Worm (Caenorhabditis elegans): ENCODE measurements around the gene cthd-1.

ce11 chrV:9712418-9713173 is 34.5 kb downstream of the cthd-1 start:
- TF ChIP-seq nhr-11 (tag; optimal IDR thresholded peaks at IDR 0.05) (no peak), unc-62 (GFP tag; optimal IDR thresholded peaks at IDR 0.05 in 1 of 2) (peak in 1 of 2 experiments; percentile 93), unc-62 (tag; optimal IDR thresholded peaks at IDR 0.05) (no peak), ama-1 (optimal IDR thresholded peaks at IDR 0.05) (no peak), nhr-25 (tag; optimal IDR thresholded peaks at IDR 0.05; ENCODE audit: borderline replicate concordance, insufficient read depth) (no peak), ces-1 (GFP tag; optimal IDR thresholded peaks at IDR 0.05) (no peak), hif-1 (tag; optimal IDR thresholded peaks at IDR 0.05) (no peak), unc-39 (tag; optimal IDR thresholded peaks at IDR 0.05) (no peak), lin-13 (GFP tag; optimal IDR thresholded peaks at IDR 0.05) (no peak), jun-1 (tag; optimal IDR thresholded peaks at IDR 0.05) (no peak), fkh-10 (GFP tag; optimal IDR thresholded peaks at IDR 0.05) (no peak)

Data from whole organism, L4 larva.